Worm (Caenorhabditis elegans) whole organism, L4 larva: ENCODE measurements around the gene F38A1.9.
A peak's percentile ranks its signal among the peaks of the same experiment; 100 is the strongest.

ENCODE experiments used
- F26F4.8 ChIP-seq: fragments of 200-800 bp; sonication (Bioruptor generic); conservative IDR thresholded peaks from 2 replicates; pipeline ENCODE4 v1.3.6; 2022; ENCODE audit warnings: missing genetic modification characterization, missing compliant biosample characterization
- F37D6.2 ChIP-seq: sonication (generic microtip); optimal IDR thresholded peaks from 2 replicates; lab custom pipeline; 2016; ENCODE audit warnings: mild to moderate bottlenecking, missing genetic modification characterization, missing compliant biosample characterization
- F49E8.2 ChIP-seq: sonication (generic microtip); optimal IDR thresholded peaks from 2 replicates; lab custom pipeline; 2016; ENCODE audit warnings: missing compliant biosample characterization, mild to moderate bottlenecking, missing genetic modification characterization, borderline replicate concordance
- R02D3.7 ChIP-seq: fragments of 150-350 bp; sonication (generic microtip); optimal IDR thresholded peaks from 3 replicates; lab custom pipeline; 2014; ENCODE audit warnings: missing biosample characterization, missing genetic modification characterization
- T20F7.1 ChIP-seq: fragments of 200-800 bp; sonication (Bioruptor generic); optimal IDR thresholded peaks from 2 replicates; lab custom pipeline; 2018; ENCODE audit warnings: mild to moderate bottlenecking, missing genetic modification characterization, missing compliant biosample characterization
- T26A8.4 ChIP-seq: fragments of 200-800 bp; sonication (Bioruptor generic); IDR thresholded peaks from 2 replicates; pipeline ENCODE4 v1.3.6; 2022; ENCODE audit warnings: missing genetic modification characterization, missing compliant biosample characterization
- Y5F2A.4 ChIP-seq: fragments of 200-800 bp; sonication (Bioruptor generic); optimal IDR thresholded peaks from 2 replicates; lab custom pipeline; 2018; ENCODE audit warnings: mild to moderate bottlenecking, missing genetic modification characterization, missing compliant biosample characterization
- Y75B8A.6 ChIP-seq: fragments of 200-800 bp; sonication (Bioruptor generic); IDR thresholded peaks from 2 replicates; pipeline ENCODE4 v1.3.6; 2022; ENCODE audit warnings: missing genetic modification reagents, missing genetic modification characterization, missing compliant biosample characterization
- ZK546.5 ChIP-seq, 2 experiments: sonication (generic microtip); optimal IDR thresholded peaks; 2 replicates each; lab custom pipeline; 2017; ENCODE audit warnings: missing biosample characterization in 2 of 2, missing genetic modification characterization in 2 of 2
- aha-1 ChIP-seq: fragments of 150-350 bp; peaks from one replicate; lab custom pipeline; 2014; ENCODE audit warnings: missing biosample characterization, missing genetic modification characterization
- aly-2 ChIP-seq: sonication (generic microtip); optimal IDR thresholded peaks from 2 replicates; lab custom pipeline; 2018; ENCODE audit warnings: missing biosample characterization, missing genetic modification characterization
- ceh-44 ChIP-seq: fragments of 200-800 bp; sonication (Bioruptor generic); IDR thresholded peaks from 2 replicates; pipeline ENCODE4 v1.3.6; 2022; ENCODE audit warnings: missing genetic modification reagents, missing genetic modification characterization, missing compliant biosample characterization
- ces-1 ChIP-seq: fragments of 150-350 bp; sonication (generic microtip); optimal IDR thresholded peaks from 4 replicates; lab custom pipeline; 2014; ENCODE audit warnings: missing biosample characterization, missing genetic modification reagents, missing genetic modification characterization
- cey-2 ChIP-seq: sonication (generic microtip); optimal IDR thresholded peaks from 3 replicates; lab custom pipeline; 2017; ENCODE audit warnings: missing genetic modification characterization, mild to moderate bottlenecking, missing compliant biosample characterization, antibody characterized with exemption, borderline replicate concordance; ENCODE audit not compliant: insufficient read depth
- daf-12 ChIP-seq: fragments of 150-350 bp; optimal IDR thresholded peaks from 2 replicates; lab custom pipeline; 2014; ENCODE audit warnings: missing biosample characterization, missing genetic modification reagents, missing genetic modification characterization
- daf-19 ChIP-seq: fragments of 200-800 bp; sonication (Bioruptor generic); conservative IDR thresholded peaks from 2 replicates; pipeline ENCODE4 v1.3.6; 2022; ENCODE audit warnings: missing genetic modification characterization, missing compliant biosample characterization
- daf-8 ChIP-seq: fragments of 200-800 bp; sonication (Bioruptor generic); IDR thresholded peaks from 2 replicates; pipeline ENCODE4 v1.3.6; 2022; ENCODE audit warnings: missing genetic modification characterization, missing compliant biosample characterization
- dmd-8 ChIP-seq: fragments of 200-800 bp; sonication (Bioruptor generic); IDR thresholded peaks from 2 replicates; pipeline ENCODE4 v1.3.6; 2022; ENCODE audit warnings: missing genetic modification characterization, missing compliant biosample characterization
- dpl-1 ChIP-seq: fragments of 150-350 bp; optimal IDR thresholded peaks from 2 replicates; lab custom pipeline; 2014; ENCODE audit warnings: missing biosample characterization, missing genetic modification reagents, missing genetic modification characterization
- duxl-1 ChIP-seq: sonication (generic microtip); optimal IDR thresholded peaks from 2 replicates; lab custom pipeline; 2016; ENCODE audit warnings: mild to moderate bottlenecking, missing genetic modification characterization, moderate library complexity, missing compliant biosample characterization; ENCODE audit not compliant: poor library complexity
- dve-1 ChIP-seq: sonication (generic microtip); optimal IDR thresholded peaks from 2 replicates; lab custom pipeline; 2017; ENCODE audit warnings: antibody characterized with exemption, mild to moderate bottlenecking, missing genetic modification characterization, missing compliant biosample characterization; ENCODE audit not compliant: insufficient read depth
- egl-27 ChIP-seq: sonication (generic microtip); optimal IDR thresholded peaks from 3 replicates; lab custom pipeline; 2017; ENCODE audit warnings: missing biosample characterization, missing genetic modification reagents, missing genetic modification characterization
- egl-43 ChIP-seq: fragments of 200-800 bp; sonication (Bioruptor generic); IDR thresholded peaks from 2 replicates; pipeline ENCODE4 v1.3.6; 2022; ENCODE audit warnings: missing genetic modification reagents, missing genetic modification characterization, missing compliant biosample characterization
- fkh-10 ChIP-seq: fragments of 150-350 bp; optimal IDR thresholded peaks from 2 replicates; lab custom pipeline; 2014; ENCODE audit warnings: missing biosample characterization, missing genetic modification reagents, missing genetic modification characterization
- hlh-11 ChIP-seq: fragments of 200-800 bp; sonication (Bioruptor generic); optimal IDR thresholded peaks from 2 replicates; lab custom pipeline; 2018; ENCODE audit warnings: mild to moderate bottlenecking, missing genetic modification characterization, missing compliant biosample characterization
- hlh-30 ChIP-seq: sonication (generic microtip); optimal IDR thresholded peaks from 2 replicates; lab custom pipeline; 2017; ENCODE audit warnings: antibody characterized with exemption, mild to moderate bottlenecking, missing genetic modification characterization, missing compliant biosample characterization; ENCODE audit not compliant: insufficient read depth
- hmg-1.1 ChIP-seq: fragments of 200-800 bp; sonication (Bioruptor generic); IDR thresholded peaks from 2 replicates; pipeline ENCODE4 v1.3.6; 2022; ENCODE audit warnings: missing genetic modification reagents, missing genetic modification characterization, missing compliant biosample characterization
- jun-1 ChIP-seq: fragments of 150-350 bp; optimal IDR thresholded peaks from 2 replicates; lab custom pipeline; 2014; ENCODE audit warnings: missing biosample characterization, missing genetic modification reagents, missing genetic modification characterization
- lim-7 ChIP-seq: fragments of 200-800 bp; sonication (Bioruptor generic); IDR thresholded peaks from 2 replicates; pipeline ENCODE4 v1.3.6; 2022; ENCODE audit warnings: missing genetic modification characterization, missing compliant biosample characterization
- lin-1 ChIP-seq: fragments of 200-800 bp; sonication (Bioruptor generic); IDR thresholded peaks from 2 replicates; pipeline ENCODE4 v1.3.6; 2022; ENCODE audit warnings: missing genetic modification reagents, missing genetic modification characterization, missing compliant biosample characterization
- lin-13 ChIP-seq: fragments of 150-350 bp; optimal IDR thresholded peaks from 2 replicates; lab custom pipeline; 2014; ENCODE audit warnings: missing biosample characterization, missing genetic modification reagents, missing genetic modification characterization
- lin-38 ChIP-seq: fragments of 200-800 bp; sonication (Bioruptor generic); IDR thresholded peaks from 2 replicates; pipeline ENCODE4 v1.3.6; 2022; ENCODE audit warnings: missing genetic modification reagents, missing genetic modification characterization, missing compliant biosample characterization
- lsy-2 ChIP-seq, 2 experiments: fragments of 150-350 bp in 1 of 2; sonication (generic microtip) in 1 of 2; optimal IDR thresholded peaks; 2 replicates each; lab custom pipeline; 2014 to 2017; ENCODE audit warnings: missing biosample characterization in 2 of 2, missing genetic modification characterization in 2 of 2
- madf-5 ChIP-seq, 2 experiments: fragments of 200-800 bp; sonication (Bioruptor generic); IDR thresholded peaks; 2 replicates each; pipeline ENCODE4 v1.3.6; 2022; ENCODE audit warnings: missing compliant biosample characterization in 2 of 2, missing genetic modification characterization in 2 of 2
- mdl-1 ChIP-seq, 2 experiments: fragments of 150-350 bp in 1 of 2; sonication (generic microtip) in 1 of 2; optimal IDR thresholded peaks; 2 replicates each; lab custom pipeline; 2014 to 2017; ENCODE audit warnings: missing biosample characterization in 2 of 2, missing genetic modification characterization in 2 of 2
- nhr-102 ChIP-seq: sonication (generic microtip); optimal IDR thresholded peaks from 2 replicates; lab custom pipeline; 2016; ENCODE audit warnings: mild to moderate bottlenecking, missing genetic modification characterization, moderate library complexity, missing compliant biosample characterization
- nhr-111 ChIP-seq: fragments of 200-800 bp; sonication (Bioruptor generic); optimal IDR thresholded peaks from 2 replicates; lab custom pipeline; 2018; ENCODE audit warnings: mild to moderate bottlenecking, missing genetic modification characterization, missing compliant biosample characterization
- nhr-237 ChIP-seq: sonication (generic microtip); optimal IDR thresholded peaks from 2 replicates; lab custom pipeline; 2017; ENCODE audit warnings: missing biosample characterization, missing genetic modification characterization
- nhr-28 ChIP-seq: fragments of 150-350 bp; optimal IDR thresholded peaks from 2 replicates; lab custom pipeline; 2014; ENCODE audit warnings: missing biosample characterization, missing genetic modification characterization
- nhr-42 ChIP-seq: fragments of 200-800 bp; sonication (Bioruptor generic); IDR thresholded peaks from 2 replicates; pipeline ENCODE4 v1.3.6; 2022; ENCODE audit warnings: missing genetic modification characterization, missing compliant biosample characterization
- nhr-6 ChIP-seq: fragments of 150-350 bp; optimal IDR thresholded peaks from 2 replicates; lab custom pipeline; 2014; ENCODE audit warnings: missing biosample characterization, missing genetic modification characterization
- php-3 ChIP-seq: fragments of 200-800 bp; sonication (Bioruptor generic); IDR thresholded peaks from 2 replicates; pipeline ENCODE4 v1.3.6; 2022; ENCODE audit warnings: missing genetic modification reagents, missing genetic modification characterization, missing compliant biosample characterization
- pqm-1 ChIP-seq: sonication (generic microtip); optimal IDR thresholded peaks from 2 replicates; lab custom pipeline; 2017; ENCODE audit warnings: missing biosample characterization, missing genetic modification characterization
- rbr-2 ChIP-seq: sonication (generic microtip); optimal IDR thresholded peaks from 2 replicates; lab custom pipeline; 2016; ENCODE audit warnings: missing genotype, missing genetic modification characterization, missing compliant biosample characterization
- unc-62 ChIP-seq, 3 experiments: fragments of 150-350 bp in 1 of 3; sonication (generic microtip); optimal IDR thresholded peaks in 2 of 3; peaks in 1 of 3; 1 replicate in 1 of 3; 2 replicates in 2 of 3; lab custom pipeline; 2014 to 2017; ENCODE audit warnings: missing biosample characterization in 3 of 3, missing genetic modification characterization in 3 of 3, missing genetic modification reagents in 3 of 3, missing genotype in 1 of 3
- vab-7 ChIP-seq: fragments of 200-800 bp; sonication (Bioruptor generic); IDR thresholded peaks from 2 replicates; pipeline ENCODE4 v1.3.6; 2022; ENCODE audit warnings: missing genetic modification reagents, missing genetic modification characterization, missing compliant biosample characterization
- zag-1 ChIP-seq: fragments of 150-350 bp; optimal IDR thresholded peaks from 2 replicates; lab custom pipeline; 2014; ENCODE audit warnings: missing biosample characterization, missing genetic modification characterization
- zfp-3 ChIP-seq: fragments of 200-800 bp; sonication (Bioruptor generic); conservative IDR thresholded peaks from 2 replicates; pipeline ENCODE4 v1.3.6; 2022; ENCODE audit warnings: missing genetic modification reagents, missing genetic modification characterization, missing compliant biosample characterization
- zip-11 ChIP-seq: fragments of 200-800 bp; sonication (Bioruptor generic); IDR thresholded peaks from 2 replicates; pipeline ENCODE4 v1.3.6; 2022; ENCODE audit warnings: missing genetic modification characterization, missing compliant biosample characterization
- ztf-11 ChIP-seq: fragments of 150-350 bp; optimal IDR thresholded peaks from 2 replicates; lab custom pipeline; 2014; ENCODE audit warnings: missing biosample characterization, missing genetic modification characterization

The F38A1.9 gene

ce11 chrIV:1243295-1243694, 1.8 kb downstream of the F38A1.9 start, which contains the start of gene F38A1.15:
TSS of gene F38A1.15 (minus strand) at chrIV:1243395.
- TF ChIP-seq pqm-1 = no peak
- TF ChIP-seq dve-1 = no peak
- peak in 1 of 2 experiments; percentile 72 for TF ChIP-seq unc-62 (GFP tag; optimal IDR thresholded peaks at IDR 0.05 in 1 of 2; lab: Kevin White, UChicago)
- TF ChIP-seq unc-62 (tag; optimal IDR thresholded peaks at IDR 0.05; lab: Kevin White, UChicago) = no peak
- TF ChIP-seq, all 104 proteins: peak for 1

ce11 chrIV:1239686-1240085, 5.5 kb downstream of the F38A1.9 start, which contains the start of gene F38A1.8:
TSS of gene F38A1.8 (minus strand) at chrIV:1239852.
- no peak for TF ChIP-seq lin-38
- TF ChIP-seq egl-27 = no peak
- no peak for TF ChIP-seq F37D6.2 (tag; lab: Kevin White, UChicago)
- no peak for TF ChIP-seq daf-12 (tag; lab: Kevin White, UChicago)
- TF ChIP-seq php-3 = no peak
- TF ChIP-seq mdl-1 (tag; optimal IDR thresholded peaks at IDR 0.05; lab: Kevin White, UChicago) = peak in 1 of 2 experiments; percentile 74
- TF ChIP-seq nhr-102 = no peak
- no peak for TF ChIP-seq Y75B8A.6 (GFP tag; lab: Robert Waterston, UW)
- TF ChIP-seq zfp-3 = no peak
- TF ChIP-seq nhr-28 (tag; lab: Kevin White, UChicago) = no peak
- TF ChIP-seq R02D3.7 = no peak
- TF ChIP-seq dmd-8 (GFP tag; lab: Robert Waterston, UW) = no peak
- TF ChIP-seq nhr-42 (GFP tag; lab: Robert Waterston, UW) = no peak
- no peak for TF ChIP-seq daf-8 (GFP tag; lab: Robert Waterston, UW)
- no peak for TF ChIP-seq ceh-44
- no peak for TF ChIP-seq zag-1 (tag; lab: Kevin White, UChicago)
- no peak for TF ChIP-seq cey-2 (tag; lab: Kevin White, UChicago)
- no peak for TF ChIP-seq T26A8.4 (GFP tag; lab: Robert Waterston, UW)
- TF ChIP-seq nhr-237 (tag; lab: Kevin White, UChicago) = no peak
- TF ChIP-seq lin-1 = no peak
- no peak for TF ChIP-seq jun-1 (tag; lab: Kevin White, UChicago)
- no peak for TF ChIP-seq zip-11 (GFP tag; lab: Robert Waterston, UW)
- no peak for TF ChIP-seq F26F4.8
- no peak for TF ChIP-seq lim-7 (GFP tag; lab: Robert Waterston, UW)
- TF ChIP-seq F49E8.2 (tag; lab: Kevin White, UChicago) = no peak
- no peak for TF ChIP-seq daf-19
- TF ChIP-seq lsy-2 (tag; optimal IDR thresholded peaks at IDR 0.05; lab: Kevin White, UChicago) = no peak
- TF ChIP-seq T20F7.1 (GFP tag; lab: Kevin White, UChicago) = no peak
- TF ChIP-seq aha-1 (tag; lab: Kevin White, UChicago) = no peak
- 0 out of 2 replicates have a peak, but pooled peaks have one; percentile 30 for TF ChIP-seq hmg-1.1
- no peak for TF ChIP-seq lin-13 (GFP tag; lab: Kevin White, UChicago)
- TF ChIP-seq vab-7 = no peak
- TF ChIP-seq Y5F2A.4 (GFP tag; lab: Kevin White, UChicago) = no peak
- peak; percentile 90 for TF ChIP-seq dpl-1 (GFP tag; lab: Kevin White, UChicago)
- no peak for TF ChIP-seq nhr-111
- TF ChIP-seq ces-1 (GFP tag; lab: Kevin White, UChicago) = no peak
- no peak for TF ChIP-seq egl-43 (GFP tag; lab: Robert Waterston, UW)
- TF ChIP-seq duxl-1 (tag; lab: Kevin White, UChicago) = no peak
- TF ChIP-seq hlh-11 (tag; lab: Kevin White, UChicago) = peak; percentile 42
- TF ChIP-seq madf-5 (GFP tag; IDR thresholded peaks at IDR 0.05; lab: Robert Waterston, UW) = no peak
- TF ChIP-seq hlh-30 = peak; percentile 80
- TF ChIP-seq fkh-10 (GFP tag; lab: Kevin White, UChicago) = no peak
- no peak for TF ChIP-seq ztf-11
- TF ChIP-seq nhr-6 = peak; percentile 22
- TF ChIP-seq ZK546.5 (tag; optimal IDR thresholded peaks at IDR 0.05; lab: Kevin White, UChicago) = no peak
- no peak for TF ChIP-seq rbr-2 (tag; lab: Kevin White, UChicago)
- TF ChIP-seq aly-2 (tag; lab: Kevin White, UChicago) = no peak
